Worm (Caenorhabditis elegans): ENCODE measurements around the gene C18F10.7.
A peak's percentile ranks its signal among the peaks of the same experiment; 100 is the strongest.

C18F10.7 gene

ce11 chrIII:6230870-6231269 lies 47.3 kb downstream of the C18F10.7 start, which contains the start of gene esyt-2:
Gene esyt-2, minus strand, starts transcription at chrIII:6230970.
- TF ChIP-seq nhr-41 (GFP tag; IDR thresholded peaks at IDR 0.05) (no peak), unc-62 (GFP tag; optimal IDR thresholded peaks at IDR 0.05 in 1 of 2) (peak in 1 of 2 experiments; percentile 47), unc-62 (tag; optimal IDR thresholded peaks at IDR 0.05) (no peak), Y105C5A.15 (GFP tag; IDR thresholded peaks at IDR 0.05) (no peak), unc-39 (tag; optimal IDR thresholded peaks at IDR 0.05) (no peak)

Measured in whole organism, L4 larva.